Worm (Caenorhabditis elegans): Measurements from ENCODE around the gene clec-37.

DNA sequence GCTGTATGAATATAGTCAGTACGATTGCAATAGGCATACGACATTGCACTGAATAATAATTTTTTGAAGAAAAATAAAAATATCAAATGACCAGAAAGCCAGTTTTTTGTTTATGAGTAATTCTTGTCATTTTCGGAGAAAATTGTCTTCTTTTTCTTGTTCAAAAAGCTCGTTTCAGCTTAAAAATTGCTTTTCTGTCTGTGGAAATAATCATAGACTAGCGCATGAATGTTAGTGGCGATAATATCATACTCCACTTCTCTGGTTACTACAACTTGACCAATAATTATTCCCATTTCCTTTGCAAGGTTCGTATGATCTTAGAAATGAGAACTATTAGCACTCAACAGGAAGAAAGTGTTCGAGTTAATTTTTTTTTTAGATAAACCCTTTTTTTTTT is 24.4 kb downstream of the clec-37 start, which contains the start of gene srh-216:
- TF ChIP-seq mbf-1 (tag; optimal IDR thresholded peaks at IDR 0.05) = no peak
- no peak for TF ChIP-seq alr-1 (tag; optimal IDR thresholded peaks at IDR 0.05)
- no peak for TF ChIP-seq dmd-4 (tag; optimal IDR thresholded peaks at IDR 0.05)
- no peak for TF ChIP-seq nhr-11 (tag; optimal IDR thresholded peaks at IDR 0.05)
- no peak for TF ChIP-seq ztf-1 (GFP tag; conservative IDR thresholded peaks at IDR 0.05)
- TF ChIP-seq sma-3 (GFP tag; optimal IDR thresholded peaks at IDR 0.05) = no peak
- TF ChIP-seq skn-1 (tag; optimal IDR thresholded peaks at IDR 0.05) = no peak
- TF ChIP-seq nhr-10 (tag; optimal IDR thresholded peaks at IDR 0.05) = no peak
